Fruit fly (Drosophila melanogaster) whole organism, adult: ENCODE data around the gene klar.

Experiments
- CG1620 ChIP-seq: fragments of 200-800 bp; sonication (Bioruptor generic); optimal IDR thresholded peaks from 2 replicates; lab custom pipeline; 2016; ENCODE audit warnings: missing biosample characterization, missing genetic modification characterization
- CG7101 ChIP-seq: fragments of 200-800 bp; sonication (Bioruptor generic); optimal IDR thresholded peaks from 2 replicates; lab custom pipeline; 2018; ENCODE audit warnings: missing biosample characterization, mild to moderate bottlenecking, missing genetic modification characterization, moderate library complexity
- Clk ChIP-seq: fragments of 200-800 bp; sonication (Bioruptor generic); optimal IDR thresholded peaks from 2 replicates; lab custom pipeline; 2017; ENCODE audit warnings: missing biosample characterization, missing genetic modification characterization
- cnc ChIP-seq, 2 experiments: fragments of >200 bp; optimal IDR thresholded peaks; 2 replicates each; lab custom pipeline; 2017

DNA sequence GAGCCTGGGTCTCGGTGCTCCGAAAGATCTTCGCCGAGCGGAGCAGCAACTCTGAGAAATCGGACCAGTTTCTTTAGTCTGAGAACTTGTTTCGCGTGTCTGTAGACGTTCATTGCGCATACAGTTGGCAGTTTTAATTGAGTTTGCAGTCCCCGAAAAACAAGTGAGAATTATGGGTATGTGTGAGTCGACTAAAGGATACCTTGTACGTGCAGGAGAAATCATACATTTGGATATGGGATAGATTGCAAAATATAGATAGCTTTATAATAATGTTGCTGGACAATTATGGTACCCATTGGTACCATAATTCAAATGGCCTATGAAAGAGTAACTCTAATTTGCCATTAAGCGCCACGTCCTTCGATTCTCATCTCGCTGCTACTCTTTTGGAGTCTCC, 12.0 kb upstream of the klar start:
- TF ChIP-seq CG1620 (GFP tag; lab: Kevin White, UChicago) (no peak), CG7101 (tag; lab: Kevin White, UChicago) (no peak), cnc (optimal IDR thresholded peaks at IDR 0.05; lab: Kevin White, UChicago) (no peak), Clk (GFP tag; lab: Kevin White, UChicago) (no peak)
